Fruit fly (Drosophila melanogaster) whole organism, wandering third instar larva: ENCODE measurements around the gene mre11.
A peak's percentile ranks its signal among the peaks of the same experiment; 100 is the strongest.

Source experiments
- Dfd ChIP-seq: fragments of >200 bp; optimal IDR thresholded peaks from 2 replicates; lab custom pipeline; 2017; ENCODE audit warnings: missing biosample characterization, missing genetic modification characterization
- Dif ChIP-seq: fragments of 200-275, 200-300 bp; sonication (Bioruptor generic); optimal IDR thresholded peaks from 2 replicates; lab custom pipeline; 2018; ENCODE audit warnings: missing biosample characterization, missing genetic modification characterization; ENCODE audit not compliant: partially characterized antibody
- Mio ChIP-seq: sonication (Bioruptor generic); optimal IDR thresholded peaks from 2 replicates; lab custom pipeline; 2016; ENCODE audit warnings: missing biosample characterization, missing genetic modification characterization
- Myc ChIP-seq: fragments of >200 bp; optimal IDR thresholded peaks from 2 replicates; lab custom pipeline; 2017
- N ChIP-seq: fragments of >200 bp; optimal IDR thresholded peaks from 2 replicates; lab custom pipeline; 2018; ENCODE audit warnings: missing biosample characterization, missing external identifiers, missing genetic modification characterization
- Sp1 ChIP-seq: fragments of 200-800 bp; sonication (Bioruptor generic); optimal IDR thresholded peaks from 3 replicates; lab custom pipeline; 2019; ENCODE audit warnings: missing biosample characterization, mild to moderate bottlenecking, missing genetic modification characterization, moderate library complexity
- dmrt93B ChIP-seq: fragments of 200-800 bp; sonication (Bioruptor generic); optimal IDR thresholded peaks from 2 replicates; lab custom pipeline; 2018; ENCODE audit warnings: missing biosample characterization, mild to moderate bottlenecking, missing genetic modification characterization
- dsf ChIP-seq: sonication (Bioruptor generic); optimal IDR thresholded peaks from 2 replicates; lab custom pipeline; 2016; ENCODE audit warnings: missing biosample characterization, missing genetic modification characterization, borderline replicate concordance
- h ChIP-seq: fragments of 200-800 bp; sonication (Bioruptor generic); optimal IDR thresholded peaks from 3 replicates; lab custom pipeline; 2016; ENCODE audit warnings: missing biosample characterization, mild to moderate bottlenecking, missing genetic modification characterization
- psq ChIP-seq: fragments of 200-800 bp; sonication (Bioruptor generic); optimal IDR thresholded peaks from 3 replicates; lab custom pipeline; 2017; ENCODE audit warnings: missing biosample characterization, mild to moderate bottlenecking, missing genetic modification characterization, moderate library complexity

- TF ChIP-seq Myc (lab: Kevin White, UChicago) (no peak), Sp1 (GFP tag; lab: Kevin White, UChicago) (no peak), Dfd (GFP tag; lab: Kevin White, UChicago) (no peak), Dif (GFP tag; lab: Kevin White, UChicago) (no peak), psq (GFP tag; lab: Kevin White, UChicago) (no peak), N (GFP tag; lab: Kevin White, UChicago) (no peak), Mio (GFP tag; lab: Kevin White, UChicago) (no peak), h (GFP tag; lab: Kevin White, UChicago) (peak; percentile 6), dmrt93B (GFP tag; lab: Kevin White, UChicago) (no peak), dsf (GFP tag; lab: Kevin White, UChicago) (no peak)
Measured at dm6 chr2L:11317655-11318278, 35.9 kb downstream of the mre11 start.
